Fruit fly (Drosophila melanogaster): Measurements from ENCODE around the gene CG18666.

The CG18666 gene

DNA sequence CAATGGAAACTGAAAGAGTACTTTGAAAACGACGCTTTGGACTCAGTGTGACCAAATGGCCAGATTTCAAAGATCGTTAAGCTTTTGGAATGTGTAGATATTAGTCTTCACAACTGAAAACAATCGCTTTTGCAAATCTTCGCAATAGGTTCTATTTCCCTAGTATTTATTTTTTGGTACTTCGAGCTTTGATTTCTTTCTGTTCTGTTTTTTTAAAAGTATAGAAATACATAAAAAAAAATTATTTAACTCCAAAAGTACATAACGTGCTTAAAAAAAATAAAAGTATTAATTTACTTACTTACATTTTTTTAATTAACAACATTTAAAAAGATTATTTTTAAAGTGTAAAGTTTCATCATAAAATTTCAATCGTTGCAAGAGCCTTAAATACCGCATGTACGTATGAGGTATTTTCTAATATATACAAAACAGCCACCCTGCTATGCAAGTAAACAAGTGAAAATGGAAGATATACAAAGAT is 47.2 kb upstream of the CG18666 start, which contains the start of the genes piwi and CG12253 (continued):
- TF ChIP-seq CG33557 (GFP tag; optimal IDR thresholded peaks at IDR 0.05) (no peak), Hey (tag; optimal IDR thresholded peaks at IDR 0.05) (no peak), NC2α (GFP tag; optimal IDR thresholded peaks at IDR 0.05) (no peak), CG16863 (GFP tag; optimal IDR thresholded peaks at IDR 0.05) (peak; percentile 23), unc-4 (GFP tag; IDR thresholded peaks at IDR 0.05; ENCODE audit: partially characterized antibody) (no peak), CoRest (tag; optimal IDR thresholded peaks at IDR 0.05) (peak; percentile 95), CG13424 (tag; optimal IDR thresholded peaks at IDR 0.05) (peak; percentile 90), CG12659 (GFP tag; optimal IDR thresholded peaks at IDR 0.05) (peak; percentile 88), sc (optimal IDR thresholded peaks at IDR 0.05) (no peak), sc (GFP tag; optimal IDR thresholded peaks at IDR 0.05) (peak; percentile 67), CG8765 (GFP tag; IDR thresholded peaks at IDR 0.05) (no peak), CG11696 (GFP tag; IDR thresholded peaks at IDR 0.05) (no peak), mld (GFP tag; IDR thresholded peaks at IDR 0.05; ENCODE audit: partially characterized antibody) (no peak), Bgb (GFP tag; IDR thresholded peaks at IDR 0.05; ENCODE audit: partially characterized antibody) (no peak), CG17568 (GFP tag; optimal IDR thresholded peaks at IDR 0.05) (peak; percentile 66), Stat92E (GFP tag; optimal IDR thresholded peaks at IDR 0.05) (no peak), grn (GFP tag; optimal IDR thresholded peaks at IDR 0.05) (no peak), dmrt99B (tag; optimal IDR thresholded peaks at IDR 0.05) (no peak), Deaf1 (tag; optimal IDR thresholded peaks at IDR 0.05) (no peak), CG5953 (GFP tag; IDR thresholded peaks at IDR 0.05) (no peak), Eip74EF (GFP tag; optimal IDR thresholded peaks at IDR 0.05) (no peak), CG4360 (GFP tag; IDR thresholded peaks at IDR 0.05) (no peak), CG12236 (GFP tag; optimal IDR thresholded peaks at IDR 0.05) (no peak), Ptx1 (GFP tag; IDR thresholded peaks at IDR 0.05) (peak; percentile 92), CG3838 (GFP tag; optimal IDR thresholded peaks at IDR 0.05) (peak; percentile 35), Adf1 (GFP tag; IDR thresholded peaks at IDR 0.05) (peak; percentile 63), hb (GFP tag; IDR thresholded peaks at IDR 0.05; ENCODE audit: partially characterized antibody) (no peak), fd96Cb (tag; optimal IDR thresholded peaks at IDR 0.05) (peak; percentile 70), mam (GFP tag; optimal IDR thresholded peaks at IDR 0.05) (peak; percentile 25), Pdp1 (GFP tag; optimal IDR thresholded peaks at IDR 0.05) (no peak), ttk (GFP tag; IDR thresholded peaks at IDR 0.05) (peak; percentile 87), CG8290 (GFP tag; optimal IDR thresholded peaks at IDR 0.05) (peak; percentile 33), CG8290 (tag; optimal IDR thresholded peaks at IDR 0.05) (no peak), CG3995 (GFP tag; optimal IDR thresholded peaks at IDR 0.05) (no peak), ci (GFP tag; IDR thresholded peaks at IDR 0.05) (no peak), usp (GFP tag; optimal IDR thresholded peaks at IDR 0.05) (no peak), pnt (GFP tag; optimal IDR thresholded peaks at IDR 0.05) (no peak), Lim3 (GFP tag; IDR thresholded peaks at IDR 0.05) (0 out of 2 replicates have a peak, but pooled peaks have one; percentile 11), CG30403 (GFP tag; optimal IDR thresholded peaks at IDR 0.05) (peak; percentile 93), nerfin-2 (GFP tag; IDR thresholded peaks at IDR 0.05; ENCODE audit: partially characterized antibody) (no peak), sens-2 (GFP tag; IDR thresholded peaks at IDR 0.05) (no peak), CG14965 (GFP tag; optimal IDR thresholded peaks at IDR 0.05; ENCODE audit: borderline replicate concordance) (no peak), CG2129 (GFP tag; IDR thresholded peaks at IDR 0.05; ENCODE audit: partially characterized antibody) (no peak), CG12219 (GFP tag; optimal IDR thresholded peaks at IDR 0.05) (no peak), CG7745 (tag; optimal IDR thresholded peaks at IDR 0.05) (no peak), chm (GFP tag; IDR thresholded peaks at IDR 0.05) (0 out of 2 replicates have a peak, but pooled peaks have one; percentile 34), jing (GFP tag; optimal IDR thresholded peaks at IDR 0.05) (no peak), CG30431 (GFP tag; optimal IDR thresholded peaks at IDR 0.05) (no peak), CG2116 (GFP tag; optimal IDR thresholded peaks at IDR 0.05) (peak; percentile 57), CG9215 (GFP tag; IDR thresholded peaks at IDR 0.05) (no peak), ERR (GFP tag; optimal IDR thresholded peaks at IDR 0.05) (no peak)

All from whole organism, embryonic.